Worm (Caenorhabditis elegans) whole organism, midembryonic: Measurements from ENCODE around the gene nekl-4.

Source experiments
- T22C8.4 ChIP-seq: fragments of 200-800 bp; sonication (Bioruptor generic); IDR thresholded peaks from 2 replicates; pipeline ENCODE4 v1.3.6; 2022; ENCODE audit warnings: missing genetic modification characterization, missing compliant biosample characterization
- cog-1 ChIP-seq: sonication (generic microtip); optimal IDR thresholded peaks from 2 replicates; lab custom pipeline; 2016; ENCODE audit warnings: missing genetic modification characterization, missing compliant biosample characterization
- flt-1 ChIP-seq: fragments of 200-800 bp; sonication (Bioruptor generic); IDR thresholded peaks from 2 replicates; pipeline ENCODE4 v1.3.6; 2022; ENCODE audit warnings: missing genetic modification characterization, missing compliant biosample characterization
- klf-2 ChIP-seq: fragments of 200-800 bp; sonication (Bioruptor generic); conservative IDR thresholded peaks from 2 replicates; pipeline ENCODE4 v1.3.6; 2022; ENCODE audit warnings: missing genetic modification reagents, missing genetic modification characterization, missing compliant biosample characterization
- med-1 ChIP-seq: sonication (generic microtip); optimal IDR thresholded peaks from 2 replicates; lab custom pipeline; 2017; ENCODE audit warnings: missing genetic modification characterization, mild to moderate bottlenecking, missing compliant biosample characterization, antibody characterized with exemption, missing genetic modification reagents; ENCODE audit not compliant: insufficient read depth
- ref-1 ChIP-seq: fragments of 200-800 bp; sonication (Bioruptor generic); conservative IDR thresholded peaks from 2 replicates; pipeline ENCODE4 v1.3.6; 2022; ENCODE audit warnings: missing genetic modification reagents, missing genetic modification characterization, missing compliant biosample characterization
- tab-1 ChIP-seq: fragments of 200-800 bp; sonication (Bioruptor generic); IDR thresholded peaks from 2 replicates; pipeline ENCODE4 v1.3.6; 2022; ENCODE audit warnings: missing genetic modification characterization, missing compliant biosample characterization
- ztf-23 ChIP-seq: fragments of 200-800 bp; sonication (Bioruptor generic); IDR thresholded peaks from 2 replicates; pipeline ENCODE4 v1.3.6; 2022; ENCODE audit warnings: missing genetic modification reagents, missing genetic modification characterization, missing compliant biosample characterization
- ztf-29 ChIP-seq: fragments of 200-800 bp; sonication (Bioruptor generic); IDR thresholded peaks from 2 replicates; pipeline ENCODE4 v1.3.6; 2022; ENCODE audit warnings: missing genetic modification reagents, missing genetic modification characterization, missing compliant biosample characterization

ce11 chrIII:5512502-5512901 is 4.8 kb downstream of the nekl-4 start, which contains the start of gene pqn-25:
- TF ChIP-seq cog-1 (tag; lab: Kevin White, UChicago) (no peak), ztf-23 (GFP tag; lab: Robert Waterston, UW) (no peak), flt-1 (no peak), klf-2 (GFP tag; lab: Robert Waterston, UW) (no peak), T22C8.4 (no peak), ztf-29 (GFP tag; lab: Robert Waterston, UW) (no peak), tab-1 (GFP tag; lab: Robert Waterston, UW) (no peak), ref-1 (GFP tag; lab: Robert Waterston, UW) (no peak), med-1 (GFP tag; lab: Kevin White, UChicago) (no peak)
